Fruit fly (Drosophila melanogaster) whole organism, embryonic: ENCODE results near the gene CG10185.
A peak's percentile ranks its signal among the peaks of the same experiment; 100 is the strongest.

ENCODE experiments used
- Adf1 ChIP-seq: fragments of 200-800 bp; sonication (Bioruptor generic); IDR thresholded peaks from 2 replicates; pipeline ENCODE4 v1.3.6; 2022; ENCODE audit warnings: missing biosample characterization, missing genetic modification characterization
- CG10147 ChIP-seq: fragments of 200-800 bp; sonication (Bioruptor generic); optimal IDR thresholded peaks from 2 replicates; lab custom pipeline; 2019; ENCODE audit warnings: missing biosample characterization, mild to moderate bottlenecking, missing genetic modification characterization, moderate library complexity
- CG10267 ChIP-seq: fragments of 200-800 bp; sonication (Bioruptor generic); optimal IDR thresholded peaks from 2 replicates; lab custom pipeline; 2018; ENCODE audit warnings: missing biosample characterization, mild to moderate bottlenecking, missing genetic modification characterization, moderate library complexity
- CG10321 ChIP-seq: fragments of 200-800 bp; sonication (Bioruptor generic); IDR thresholded peaks from 2 replicates; pipeline ENCODE4 v1.3.6; 2022; ENCODE audit warnings: missing biosample characterization, missing genetic modification characterization
- CG11247 ChIP-seq: fragments of 200-800 bp; sonication (Bioruptor generic); IDR thresholded peaks from 2 replicates; pipeline ENCODE4 v1.3.6; 2022; ENCODE audit warnings: missing biosample characterization, missing genetic modification characterization
- CG11695 ChIP-seq: fragments of 200-800 bp; sonication (Bioruptor generic); IDR thresholded peaks from 3 replicates; pipeline ENCODE4 v1.3.6; 2022; ENCODE audit warnings: missing biosample characterization, missing genetic modification characterization
- CG11696 ChIP-seq: fragments of 200-800 bp; sonication (Bioruptor generic); IDR thresholded peaks from 2 replicates; pipeline ENCODE4 v1.3.6; 2022; ENCODE audit warnings: missing biosample characterization, missing genetic modification characterization
- CG12155 ChIP-seq: fragments of 200-800 bp; sonication (Bioruptor generic); optimal IDR thresholded peaks from 3 replicates; lab custom pipeline; 2016; ENCODE audit warnings: missing biosample characterization, missing genetic modification characterization
- CG12659 ChIP-seq: fragments of 200-800 bp; sonication (Bioruptor generic); optimal IDR thresholded peaks from 3 replicates; lab custom pipeline; 2017; ENCODE audit warnings: mild to moderate bottlenecking, missing biosample characterization, missing genetic modification reagents, missing genetic modification characterization
- CG16815 ChIP-seq: fragments of 200-800 bp; sonication (Bioruptor generic); optimal IDR thresholded peaks from 3 replicates; lab custom pipeline; 2017; ENCODE audit warnings: missing biosample characterization, mild to moderate bottlenecking, missing genetic modification characterization
- CG17361 ChIP-seq: fragments of 200-800 bp; sonication (Bioruptor generic); IDR thresholded peaks from 3 replicates; pipeline ENCODE4 v1.3.6; 2022; ENCODE audit warnings: missing biosample characterization, missing genetic modification characterization
- CG2129 ChIP-seq: fragments of 200-800 bp; sonication (Bioruptor generic); IDR thresholded peaks from 2 replicates; pipeline ENCODE4 v1.3.6; 2022; ENCODE audit warnings: missing biosample characterization, missing genetic modification characterization; ENCODE audit not compliant: partially characterized antibody
- CG31224 ChIP-seq: fragments of 200-800 bp; sonication (Bioruptor generic); IDR thresholded peaks from 2 replicates; pipeline ENCODE4 v1.3.6; 2022; ENCODE audit warnings: missing biosample characterization, missing genetic modification characterization
- CG32532 ChIP-seq: fragments of 200-800 bp; sonication (Bioruptor generic); IDR thresholded peaks from 2 replicates; pipeline ENCODE4 v1.3.6; 2022; ENCODE audit warnings: missing biosample characterization, missing genetic modification characterization
- CG32767 ChIP-seq: fragments of 200-800 bp; sonication (Bioruptor generic); IDR thresholded peaks from 2 replicates; pipeline ENCODE4 v1.3.6; 2022; ENCODE audit warnings: missing biosample characterization, missing genetic modification characterization
- CG32772 ChIP-seq: fragments of 200-800 bp; sonication (Bioruptor generic); IDR thresholded peaks from 2 replicates; pipeline ENCODE4 v1.3.6; 2022; ENCODE audit warnings: missing biosample characterization, missing genetic modification characterization
- CG3847 ChIP-seq: fragments of 200-800 bp; sonication (Bioruptor generic); IDR thresholded peaks from 2 replicates; pipeline ENCODE4 v1.3.6; 2022; ENCODE audit warnings: missing biosample characterization, missing genetic modification characterization
- CG43689 ChIP-seq: fragments of 200-800 bp; sonication (Bioruptor generic); IDR thresholded peaks from 2 replicates; pipeline ENCODE4 v1.3.6; 2022; ENCODE audit warnings: missing biosample characterization, missing genetic modification characterization
- CG4707 ChIP-seq: fragments of 200-800 bp; sonication (Bioruptor generic); optimal IDR thresholded peaks from 2 replicates; lab custom pipeline; 2018; ENCODE audit warnings: missing biosample characterization, mild to moderate bottlenecking, missing genetic modification characterization, moderate library complexity
- CG7556 ChIP-seq: fragments of 200-800 bp; sonication (Bioruptor generic); optimal IDR thresholded peaks from 2 replicates; lab custom pipeline; 2017; ENCODE audit warnings: missing biosample characterization, mild to moderate bottlenecking, missing genetic modification characterization
- CG7745 ChIP-seq: fragments of 200-800 bp; sonication (Bioruptor generic); optimal IDR thresholded peaks from 2 replicates; lab custom pipeline; 2018; ENCODE audit warnings: missing biosample characterization, mild to moderate bottlenecking, missing genetic modification characterization, moderate library complexity
- CG9797 ChIP-seq: fragments of 200-800 bp; sonication (Bioruptor generic); optimal IDR thresholded peaks from 3 replicates; lab custom pipeline; 2018; ENCODE audit warnings: missing biosample characterization, mild to moderate bottlenecking, missing genetic modification characterization
- CG9876 ChIP-seq: fragments of 200-800 bp; sonication (Bioruptor generic); optimal IDR thresholded peaks from 2 replicates; lab custom pipeline; 2016; ENCODE audit warnings: missing biosample characterization, missing genetic modification characterization
- Chrac-16 ChIP-seq: fragments of 200-800 bp; sonication (Bioruptor generic); optimal IDR thresholded peaks from 3 replicates; lab custom pipeline; 2016; ENCODE audit warnings: missing biosample characterization, missing genetic modification characterization
- E2f1 ChIP-seq: fragments of 200-800 bp; sonication (Bioruptor generic); IDR thresholded peaks from 2 replicates; pipeline ENCODE4 v1.3.6; 2022; ENCODE audit warnings: missing biosample characterization, missing genetic modification characterization
- Ets65A ChIP-seq: fragments of 200-800 bp; sonication (Bioruptor generic); peaks from one replicate; lab custom pipeline; 2016; ENCODE audit warnings: missing biosample characterization, missing genetic modification characterization
- Hr51 ChIP-seq, 2 experiments: fragments of 200-800 bp; sonication (Bioruptor generic); optimal IDR thresholded peaks; 2 replicates in 1 of 2; 3 replicates in 1 of 2; lab custom pipeline; 2016 to 2018; ENCODE audit warnings: missing biosample characterization in 2 of 2, missing genetic modification characterization in 2 of 2, mild to moderate bottlenecking in 1 of 2, moderate library complexity in 1 of 2
- Neu2 ChIP-seq: fragments of 200-800 bp; sonication (Bioruptor generic); optimal IDR thresholded peaks from 3 replicates; lab custom pipeline; 2016; ENCODE audit warnings: missing biosample characterization, missing genetic modification characterization, borderline replicate concordance
- Nf-YC ChIP-seq: fragments of 200-800 bp; optimal IDR thresholded peaks from 3 replicates; lab custom pipeline; 2019; ENCODE audit warnings: missing biosample characterization, mild to moderate bottlenecking, missing genetic modification characterization, moderate library complexity
- Six4 ChIP-seq: fragments of 200-800 bp; sonication (Bioruptor generic); optimal IDR thresholded peaks from 2 replicates; lab custom pipeline; 2016; ENCODE audit warnings: missing biosample characterization, missing genetic modification characterization
- Usf ChIP-seq: fragments of 200-800 bp; sonication (Bioruptor generic); optimal IDR thresholded peaks from 2 replicates; lab custom pipeline; 2017; ENCODE audit warnings: missing genotype, missing biosample characterization, missing genetic modification characterization
- ci ChIP-seq: fragments of 200-800 bp; sonication (Bioruptor generic); IDR thresholded peaks from 3 replicates; pipeline ENCODE4 v1.3.6; 2022; ENCODE audit warnings: missing biosample characterization, missing genetic modification characterization
- dan ChIP-seq: fragments of 200-800 bp; sonication (Bioruptor generic); IDR thresholded peaks from 2 replicates; pipeline ENCODE4 v1.3.6; 2022; ENCODE audit warnings: missing biosample characterization, missing genetic modification characterization
- danr ChIP-seq: fragments of 200-800 bp; sonication (Bioruptor generic); IDR thresholded peaks from 2 replicates; pipeline ENCODE4 v1.3.6; 2022; ENCODE audit warnings: missing biosample characterization, missing genetic modification characterization
- en ChIP-seq: fragments of 200-800 bp; sonication (Bioruptor generic); optimal IDR thresholded peaks from 2 replicates; lab custom pipeline; 2016; ENCODE audit warnings: missing biosample characterization, missing genetic modification characterization
- fd96Cb ChIP-seq: fragments of 200-800 bp; sonication (Bioruptor generic); optimal IDR thresholded peaks from 2 replicates; lab custom pipeline; 2018; ENCODE audit warnings: missing biosample characterization, mild to moderate bottlenecking, missing genetic modification characterization, moderate library complexity
- h ChIP-seq: fragments of >200 bp; optimal IDR thresholded peaks from 2 replicates; lab custom pipeline; 2017
- hkb ChIP-seq, 2 experiments: fragments of 200-800 bp in 1 of 2; fragments of >200 bp in 1 of 2; sonication (Bioruptor generic) in 1 of 2; IDR thresholded peaks in 1 of 2; optimal IDR thresholded peaks in 1 of 2; 2 replicates each; pipeline versions ENCODE4 v1.3.6 to Lab custom; 2017 to 2022; ENCODE audit warnings: missing biosample characterization in 1 of 2, missing genetic modification characterization in 1 of 2
- knrl ChIP-seq: fragments of 200-800 bp; sonication (Bioruptor generic); IDR thresholded peaks from 3 replicates; pipeline ENCODE4 v1.3.6; 2022; ENCODE audit warnings: missing biosample characterization, missing genetic modification characterization; ENCODE audit not compliant: partially characterized antibody
- lilli ChIP-seq: fragments of 200-800 bp; sonication (Bioruptor generic); optimal IDR thresholded peaks from 3 replicates; lab custom pipeline; 2016; ENCODE audit warnings: missing biosample characterization, missing genetic modification characterization
- nom ChIP-seq: fragments of 200-800 bp; sonication (Bioruptor generic); optimal IDR thresholded peaks from 2 replicates; lab custom pipeline; 2017; ENCODE audit warnings: missing biosample characterization, missing genetic modification characterization, mild to moderate bottlenecking, moderate library complexity, missing genetic modification reagents
- sd ChIP-seq: fragments of 200-800 bp; sonication (Bioruptor generic); optimal IDR thresholded peaks from 3 replicates; lab custom pipeline; 2018; ENCODE audit warnings: missing biosample characterization, mild to moderate bottlenecking, missing genetic modification characterization, moderate library complexity
- sens-2 ChIP-seq: fragments of 200-800 bp; sonication (Bioruptor generic); IDR thresholded peaks from 2 replicates; pipeline ENCODE4 v1.3.6; 2022; ENCODE audit warnings: missing biosample characterization, missing genetic modification characterization
- sima ChIP-seq: fragments of 200-800 bp; sonication (Bioruptor generic); optimal IDR thresholded peaks from 2 replicates; lab custom pipeline; 2016; ENCODE audit warnings: missing biosample characterization, missing genetic modification characterization
- slp2 ChIP-seq: fragments of 200-800 bp; sonication (Bioruptor generic); optimal IDR thresholded peaks from 2 replicates; lab custom pipeline; 2016; ENCODE audit warnings: missing biosample characterization, missing genetic modification characterization
- unc-4 ChIP-seq: fragments of 200-800 bp; sonication (Bioruptor generic); IDR thresholded peaks from 2 replicates; pipeline ENCODE4 v1.3.6; 2022; ENCODE audit warnings: missing biosample characterization, missing genetic modification characterization; ENCODE audit not compliant: partially characterized antibody
- zfh1 ChIP-seq: fragments of 200-800 bp; sonication (Bioruptor generic); IDR thresholded peaks from 3 replicates; pipeline ENCODE4 v1.3.6; 2022; ENCODE audit warnings: missing biosample characterization, missing genetic modification characterization

CG10185 gene

dm6 chr3R:16071689-16072580, 4.5 kb upstream of the CG10185 start (continued):
- peak; percentile 9 for TF ChIP-seq sd (tag; lab: Kevin White, UChicago)
- TF ChIP-seq CG9876: no peak
- no peak for TF ChIP-seq unc-4
- TF ChIP-seq CG11696: peak; percentile 57; the same call in 1 of the 2 replicates
- TF ChIP-seq CG10267: peak; percentile 68
- no peak for TF ChIP-seq knrl (GFP tag; lab: Robert Waterston, UW)
- peak; percentile 73 for TF ChIP-seq Six4
- TF ChIP-seq lilli (GFP tag; lab: Kevin White, UChicago): peak; percentile 55
- TF ChIP-seq CG31224 (GFP tag; lab: Robert Waterston, UW): peak; percentile 32; the same call in 1 of the 2 replicates
- TF ChIP-seq dan (GFP tag; lab: Robert Waterston, UW): no peak
- TF ChIP-seq Hr51 (GFP tag; optimal IDR thresholded peaks at IDR 0.05; lab: Kevin White, UChicago): peak; percentile 31 to 71
- TF ChIP-seq h: no peak
- peak; percentile 83 for TF ChIP-seq CG11695 (GFP tag; lab: Robert Waterston, UW)
- peak; percentile 81 for TF ChIP-seq zfh1 (GFP tag; lab: Robert Waterston, UW)
- peak; percentile 76 for TF ChIP-seq CG32767 (GFP tag; lab: Robert Waterston, UW)
- 0 out of 2 replicates have a peak, but pooled peaks have one; percentile 35 for TF ChIP-seq CG2129
- no peak for TF ChIP-seq CG10321 (GFP tag; lab: Robert Waterston, UW)
- no peak for TF ChIP-seq Neu2
- peak; percentile 86 for TF ChIP-seq ci (GFP tag; lab: Robert Waterston, UW)
- TF ChIP-seq hkb (optimal IDR thresholded peaks at IDR 0.05; lab: Kevin White, UChicago): no peak
- peak; percentile 91 for TF ChIP-seq hkb (GFP tag; IDR thresholded peaks at IDR 0.05; lab: Robert Waterston, UW)
- peak; percentile 50; the same call in 1 of the 2 replicates for TF ChIP-seq CG32532
- TF ChIP-seq sens-2 (GFP tag; lab: Robert Waterston, UW): no peak
- peak; percentile 82 for TF ChIP-seq E2f1
- TF ChIP-seq CG7745 (tag; lab: Kevin White, UChicago): peak; percentile 10
- no peak for TF ChIP-seq Adf1 (GFP tag; lab: Robert Waterston, UW)
- TF ChIP-seq Ets65A (GFP tag; lab: Kevin White, UChicago): peak; percentile 85
- peak; percentile 72 for TF ChIP-seq CG7556 (GFP tag; lab: Kevin White, UChicago)
- TF ChIP-seq en: no peak
- no peak for TF ChIP-seq sima (GFP tag; lab: Kevin White, UChicago)
- peak; percentile 55 for TF ChIP-seq CG12155
- no peak for TF ChIP-seq CG10147 (GFP tag; lab: Kevin White, UChicago)
- TF ChIP-seq fd96Cb (tag; lab: Kevin White, UChicago): peak; percentile 53
- TF ChIP-seq CG11247: 0 out of 2 replicates have a peak, but pooled peaks have one; percentile 38
- TF ChIP-seq Usf: peak; percentile 2
- TF ChIP-seq danr (GFP tag; lab: Robert Waterston, UW): peak; percentile 39; the same call in 1 of the 2 replicates
- TF ChIP-seq CG4707: peak; percentile 0
- TF ChIP-seq CG43689 (GFP tag; lab: Robert Waterston, UW): 0 out of 2 replicates have a peak, but pooled peaks have one; percentile 17
- peak; percentile 58 for TF ChIP-seq CG12659 (GFP tag; lab: Kevin White, UChicago)
- TF ChIP-seq CG17361: peak; percentile 58; the same call in 2 of the 3 replicates
- peak; percentile 76 for TF ChIP-seq Chrac-16 (GFP tag; lab: Kevin White, UChicago)
- TF ChIP-seq CG32772: peak; percentile 76
- peak; percentile 57 for TF ChIP-seq CG16815 (GFP tag; lab: Kevin White, UChicago)
- TF ChIP-seq slp2 (GFP tag; lab: Kevin White, UChicago): no peak
- TF ChIP-seq nom (GFP tag; lab: Kevin White, UChicago): peak; percentile 30
- TF ChIP-seq Nf-YC (tag; lab: Kevin White, UChicago): no peak
- TF ChIP-seq CG3847 (GFP tag; lab: Robert Waterston, UW): no peak
- TF ChIP-seq CG9797: no peak
